Worm (Caenorhabditis elegans) whole organism, early embryonic: ENCODE measurements around the gene gpa-6.

Experiments used
- B0310.2 ChIP-seq: sonication (generic microtip); optimal IDR thresholded peaks from 2 replicates; lab custom pipeline; 2016; ENCODE audit warnings: mild to moderate bottlenecking, missing genetic modification characterization, missing compliant biosample characterization
- F13C5.2 ChIP-seq: sonication (generic microtip); optimal IDR thresholded peaks from 2 replicates; lab custom pipeline; 2017; ENCODE audit warnings: mild to moderate bottlenecking, missing genetic modification characterization, inconsistent platforms, missing compliant biosample characterization
- aly-1 ChIP-seq: sonication (generic microtip); optimal IDR thresholded peaks from 2 replicates; lab custom pipeline; 2016; ENCODE audit warnings: missing genetic modification characterization, missing compliant biosample characterization
- ama-1 ChIP-seq: fragments of 150-350 bp; optimal IDR thresholded peaks from 2 replicates; lab custom pipeline; 2014
- ceh-13 ChIP-seq: fragments of 200-800 bp; sonication (Bioruptor generic); optimal IDR thresholded peaks from 2 replicates; lab custom pipeline; 2018; ENCODE audit warnings: mild to moderate bottlenecking, missing genetic modification characterization, missing compliant biosample characterization
- ceh-36 ChIP-seq: sonication (generic microtip); optimal IDR thresholded peaks from 2 replicates; lab custom pipeline; 2016; ENCODE audit warnings: missing genetic modification characterization, inconsistent platforms, missing compliant biosample characterization
- ets-7 ChIP-seq: sonication (generic microtip); optimal IDR thresholded peaks from 2 replicates; lab custom pipeline; 2016; ENCODE audit warnings: missing genotype, missing genetic modification characterization, missing compliant biosample characterization
- flt-1 ChIP-seq: fragments of 200-800 bp; sonication (Bioruptor generic); IDR thresholded peaks from 2 replicates; pipeline ENCODE4 v1.3.6; 2022; ENCODE audit warnings: missing genetic modification characterization, missing compliant biosample characterization
- hmbx-1 ChIP-seq: sonication (generic microtip); optimal IDR thresholded peaks from 2 replicates; lab custom pipeline; 2016; ENCODE audit warnings: mild to moderate bottlenecking, missing genetic modification characterization, missing compliant biosample characterization
- hmg-4 ChIP-seq: fragments of 200-800 bp; sonication (Bioruptor generic); optimal IDR thresholded peaks from 2 replicates; lab custom pipeline; 2018; ENCODE audit warnings: mild to moderate bottlenecking, missing genetic modification characterization, missing compliant biosample characterization
- hnd-1 ChIP-seq: sonication (generic microtip); optimal IDR thresholded peaks from 2 replicates; lab custom pipeline; 2016; ENCODE audit warnings: missing genetic modification characterization, missing compliant biosample characterization
- pes-1 ChIP-seq: fragments of 200-800 bp; sonication (Bioruptor generic); IDR thresholded peaks from 2 replicates; pipeline ENCODE4 v1.3.6; 2022; ENCODE audit warnings: missing genetic modification reagents, missing genetic modification characterization, missing compliant biosample characterization
- scrt-1 ChIP-seq: fragments of 200-800 bp; sonication (Bioruptor generic); IDR thresholded peaks from 2 replicates; pipeline ENCODE4 v1.3.6; 2022; ENCODE audit warnings: missing genetic modification characterization, missing compliant biosample characterization
- sea-1 ChIP-seq: fragments of 200-800 bp; sonication (Bioruptor generic); conservative IDR thresholded peaks from 2 replicates; pipeline ENCODE4 v1.3.6; 2022; ENCODE audit warnings: missing genetic modification characterization, missing compliant biosample characterization
- tbx-37 ChIP-seq: fragments of 200-800 bp; sonication (Bioruptor generic); conservative IDR thresholded peaks from 2 replicates; pipeline ENCODE4 v1.3.6; 2022; ENCODE audit warnings: missing genetic modification reagents, missing genetic modification characterization, missing compliant biosample characterization

The gpa-6 gene

ce11 chrX:13237102-13237501 is 46.1 kb downstream of the gpa-6 start, which contains the start of gene K08H2.3:
Gene K08H2.3 (plus strand): TSS chrX:13237402.
- TF ChIP-seq ceh-36 (tag; lab: Kevin White, UChicago) = no peak

DNA sequence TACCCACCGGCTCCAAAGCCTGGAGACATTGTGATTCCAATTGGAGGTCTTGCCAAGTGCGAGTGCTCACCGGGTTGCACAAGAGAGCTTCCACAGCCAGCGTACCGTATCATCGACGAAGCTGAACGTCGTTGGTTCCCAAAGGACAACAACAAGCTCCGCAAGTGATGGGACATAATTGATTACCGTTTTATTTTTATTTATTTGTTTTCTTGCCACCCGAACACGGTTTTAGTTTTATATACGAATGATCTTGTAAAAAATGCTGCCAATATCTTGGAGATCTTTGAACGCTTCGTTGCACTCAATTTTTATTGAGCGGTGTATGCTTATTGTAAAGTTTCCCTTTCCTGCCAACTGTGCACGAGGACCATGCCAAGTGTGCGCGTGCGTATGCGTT is 47.2 kb downstream of the gpa-6 start, which contains the start of gene K08H2.4:
K08H2.4 (plus strand) TSS at position 301 of the 400 bp plus-strand sequence.
- no peak for TF ChIP-seq ceh-13
- TF ChIP-seq tbx-37 (GFP tag; lab: Robert Waterston, UW) = no peak
- no peak for TF ChIP-seq ama-1 (lab: Kevin White, UChicago)
- no peak for TF ChIP-seq flt-1
- TF ChIP-seq F13C5.2 (tag; lab: Kevin White, UChicago) = no peak
- no peak for TF ChIP-seq pes-1 (GFP tag; lab: Robert Waterston, UW)
- TF ChIP-seq sea-1 (GFP tag; lab: Robert Waterston, UW) = no peak
- no peak for TF ChIP-seq hmg-4 (GFP tag; lab: Kevin White, UChicago)
- TF ChIP-seq aly-1 (tag; lab: Kevin White, UChicago) = no peak
- TF ChIP-seq B0310.2 (tag; lab: Kevin White, UChicago) = no peak

- TF ChIP-seq hmg-4 (GFP tag; lab: Kevin White, UChicago) (no peak), hmbx-1 (tag; lab: Kevin White, UChicago) (no peak), flt-1 (no peak), hnd-1 (tag; lab: Kevin White, UChicago) (no peak), tbx-37 (GFP tag; lab: Robert Waterston, UW) (no peak), B0310.2 (tag; lab: Kevin White, UChicago) (no peak), F13C5.2 (tag; lab: Kevin White, UChicago) (no peak), scrt-1 (GFP tag; lab: Robert Waterston, UW) (no peak), ets-7 (no peak), ceh-36 (tag; lab: Kevin White, UChicago) (no peak), pes-1 (GFP tag; lab: Robert Waterston, UW) (no peak)
These were observed 51.2 kb downstream of the gpa-6 start, which contains the start of gene K08H2.5 for ce11 chrX:13242231-13242630. Gene K08H2.5 (minus strand): TSS chrX:13242331.
